Worm (Caenorhabditis elegans) whole organism, late embryonic: ENCODE measurements around the gene ssp-35.

Source experiments
- ceh-18 ChIP-seq: sonication (generic microtip); optimal IDR thresholded peaks from 2 replicates; lab custom pipeline; 2016; ENCODE audit warnings: missing genetic modification characterization, missing compliant biosample characterization
- ceh-2 ChIP-seq: sonication (generic microtip); optimal IDR thresholded peaks from 2 replicates; lab custom pipeline; 2016; ENCODE audit warnings: missing genotype, missing genetic modification characterization, missing compliant biosample characterization
- ceh-34 ChIP-seq: sonication (generic microtip); optimal IDR thresholded peaks from 2 replicates; lab custom pipeline; 2016; ENCODE audit warnings: mild to moderate bottlenecking, missing genetic modification characterization, missing compliant biosample characterization
- elt-2 ChIP-seq: sonication (generic microtip); optimal IDR thresholded peaks from 2 replicates; lab custom pipeline; 2016; ENCODE audit warnings: missing genetic modification reagents, missing genetic modification characterization, missing compliant biosample characterization
- ets-4 ChIP-seq: sonication (generic microtip); optimal IDR thresholded peaks from 2 replicates; lab custom pipeline; 2016; ENCODE audit warnings: missing genetic modification characterization, missing compliant biosample characterization
- fax-1 ChIP-seq: sonication (generic microtip); optimal IDR thresholded peaks from 2 replicates; lab custom pipeline; 2016; ENCODE audit warnings: missing genotype, missing genetic modification characterization, missing compliant biosample characterization
- nfya-1 ChIP-seq: sonication (generic microtip); optimal IDR thresholded peaks from 2 replicates; lab custom pipeline; 2017; ENCODE audit warnings: missing genetic modification characterization, mild to moderate bottlenecking, missing compliant biosample characterization, antibody characterized with exemption, moderate library complexity
- nhr-232 ChIP-seq: sonication (generic microtip); optimal IDR thresholded peaks from 2 replicates; lab custom pipeline; 2016; ENCODE audit warnings: missing genetic modification characterization, missing compliant biosample characterization
- pat-9 ChIP-seq: fragments of 200-800 bp; sonication (Bioruptor generic); optimal IDR thresholded peaks from 2 replicates; lab custom pipeline; 2018; ENCODE audit warnings: mild to moderate bottlenecking, missing genetic modification characterization, moderate library complexity, missing compliant biosample characterization
- rnt-1 ChIP-seq: sonication (generic microtip); optimal IDR thresholded peaks from 2 replicates; lab custom pipeline; 2016; ENCODE audit warnings: missing genetic modification characterization, missing compliant biosample characterization
- syd-9 ChIP-seq: sonication (generic microtip); optimal IDR thresholded peaks from 2 replicates; lab custom pipeline; 2016; ENCODE audit warnings: mild to moderate bottlenecking, missing genetic modification characterization, moderate library complexity, missing compliant biosample characterization
- unc-55 ChIP-seq: sonication (generic microtip); optimal IDR thresholded peaks from 2 replicates; lab custom pipeline; 2017; ENCODE audit warnings: missing biosample characterization, missing genetic modification reagents, missing genetic modification characterization

Gene ssp-35

DNA sequence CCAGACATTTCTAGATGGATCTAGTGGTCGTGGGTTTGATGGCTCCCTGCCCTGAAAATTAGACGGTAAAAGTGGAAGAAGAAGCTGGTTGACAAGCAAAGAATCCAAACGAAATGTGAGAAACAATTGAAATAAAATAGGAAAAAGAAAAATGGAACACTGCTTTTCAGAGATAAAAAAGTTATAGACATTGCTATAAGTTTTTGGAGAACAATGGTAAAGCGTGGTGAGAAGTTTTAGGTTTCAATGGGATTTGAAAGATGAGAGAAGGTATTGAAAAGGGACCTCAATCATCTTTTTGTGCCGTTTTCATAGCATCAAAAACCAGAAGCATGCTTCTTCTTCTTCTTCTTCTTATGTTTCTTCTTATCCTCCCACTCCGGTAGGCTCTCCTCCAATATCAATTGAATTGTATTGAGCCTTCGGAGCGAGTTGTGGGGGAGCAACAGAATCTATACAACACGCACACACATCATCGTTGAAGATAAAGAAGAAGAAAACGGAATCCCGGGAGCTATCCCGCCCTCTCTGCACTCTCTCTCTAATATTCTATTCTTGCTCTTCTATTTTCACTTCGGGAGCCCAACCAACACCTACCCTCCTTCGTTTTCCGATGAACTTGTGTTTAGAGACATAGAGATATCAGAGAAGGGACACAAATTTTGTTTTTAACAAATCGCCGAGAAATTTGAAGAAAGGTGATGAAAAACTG is 29.2 kb downstream of the ssp-35 start, which contains the start of gene myo-3:
Gene myo-3, minus strand, starts transcription at position 51 of the 712 bp plus-strand sequence.
- TF ChIP-seq ceh-18 (tag; lab: Kevin White, UChicago) (peak; percentile 80), ceh-2 (tag; lab: Kevin White, UChicago) (no peak), rnt-1 (peak; percentile 37), nfya-1 (peak; percentile 12), ceh-34 (tag; lab: Kevin White, UChicago) (peak; percentile 22), fax-1 (no peak)

DNA sequence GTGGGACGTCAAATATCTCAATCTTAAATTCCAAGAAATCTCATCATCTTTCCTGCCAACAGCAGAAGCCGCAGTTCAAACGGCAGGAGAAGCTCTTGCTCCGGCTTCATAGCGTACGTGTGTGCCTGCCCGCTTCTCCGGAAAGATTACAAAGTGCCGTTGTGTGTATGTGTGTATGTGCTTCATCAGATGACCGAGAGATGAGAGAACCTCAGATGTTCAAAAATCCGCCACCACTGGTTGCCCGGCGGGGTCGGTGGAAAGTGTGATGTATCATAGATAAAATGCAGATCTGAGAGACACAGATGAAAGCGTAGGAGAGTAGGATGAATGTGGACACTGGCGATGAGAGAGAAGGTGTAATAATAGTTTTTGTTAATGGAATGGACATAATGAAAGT is 30.2 kb downstream of the ssp-35 start:
- TF ChIP-seq ets-4 (tag; lab: Kevin White, UChicago) (no peak), nfya-1 (peak; percentile 55), unc-55 (peak; percentile 64), pat-9 (tag; lab: Kevin White, UChicago) (peak; percentile 7), rnt-1 (peak; percentile 61), nhr-232 (tag; lab: Kevin White, UChicago) (no peak), elt-2 (tag; lab: Kevin White, UChicago) (no peak), ceh-18 (tag; lab: Kevin White, UChicago) (peak; percentile 31), syd-9 (no peak), ceh-34 (tag; lab: Kevin White, UChicago) (peak; percentile 6)
